Fruit fly (Drosophila melanogaster): ENCODE measurements around the gene Grip163.

Grip163 gene

DNA sequence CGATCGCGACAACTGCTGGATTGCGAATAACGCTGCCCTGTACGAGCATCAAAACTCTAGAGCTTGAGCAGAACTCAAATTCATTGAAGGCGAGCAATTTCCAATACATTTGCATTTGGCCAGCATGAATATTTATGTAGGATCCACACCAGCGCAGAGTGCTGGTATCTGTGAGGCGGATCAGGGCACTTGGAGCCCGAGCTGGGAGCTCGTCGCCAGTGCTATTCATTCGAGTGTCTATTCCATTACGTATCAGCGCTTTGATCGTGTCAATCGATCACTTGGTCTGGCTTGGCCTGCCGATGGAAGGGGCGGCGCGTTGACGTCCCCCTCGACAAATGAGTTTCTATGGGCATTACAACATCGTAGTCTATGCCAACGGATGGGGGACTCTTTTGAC is 31.8 kb downstream of the Grip163 start, which contains the start of gene prc:
Gene prc, minus strand, starts transcription at position 28 of the 400 bp plus-strand sequence.
- TF ChIP-seq CG34376 (GFP tag; optimal IDR thresholded peaks at IDR 0.05): peak; percentile 62
- TF ChIP-seq Jarid2 (GFP tag; optimal IDR thresholded peaks at IDR 0.05): no peak
- 0 out of 3 replicates have a peak, but pooled peaks have one; percentile 25 for TF ChIP-seq dysf (GFP tag; IDR thresholded peaks at IDR 0.05)
- no peak for TF ChIP-seq CG2129 (GFP tag; IDR thresholded peaks at IDR 0.05; ENCODE audit: partially characterized antibody)
- TF ChIP-seq CG2678 (tag; optimal IDR thresholded peaks at IDR 0.05): no peak
- TF ChIP-seq Pdp1 (GFP tag; optimal IDR thresholded peaks at IDR 0.05): peak in 1 of 2 experiments; percentile 49
- peak; percentile 22 for TF ChIP-seq sug (tag; optimal IDR thresholded peaks at IDR 0.05)
- no peak for TF ChIP-seq CG14667 (GFP tag; IDR thresholded peaks at IDR 0.05)
- TF ChIP-seq CG10543 (GFP tag; optimal IDR thresholded peaks at IDR 0.05): peak; percentile 53
- peak; percentile 21 for TF ChIP-seq sens (GFP tag)

DNA sequence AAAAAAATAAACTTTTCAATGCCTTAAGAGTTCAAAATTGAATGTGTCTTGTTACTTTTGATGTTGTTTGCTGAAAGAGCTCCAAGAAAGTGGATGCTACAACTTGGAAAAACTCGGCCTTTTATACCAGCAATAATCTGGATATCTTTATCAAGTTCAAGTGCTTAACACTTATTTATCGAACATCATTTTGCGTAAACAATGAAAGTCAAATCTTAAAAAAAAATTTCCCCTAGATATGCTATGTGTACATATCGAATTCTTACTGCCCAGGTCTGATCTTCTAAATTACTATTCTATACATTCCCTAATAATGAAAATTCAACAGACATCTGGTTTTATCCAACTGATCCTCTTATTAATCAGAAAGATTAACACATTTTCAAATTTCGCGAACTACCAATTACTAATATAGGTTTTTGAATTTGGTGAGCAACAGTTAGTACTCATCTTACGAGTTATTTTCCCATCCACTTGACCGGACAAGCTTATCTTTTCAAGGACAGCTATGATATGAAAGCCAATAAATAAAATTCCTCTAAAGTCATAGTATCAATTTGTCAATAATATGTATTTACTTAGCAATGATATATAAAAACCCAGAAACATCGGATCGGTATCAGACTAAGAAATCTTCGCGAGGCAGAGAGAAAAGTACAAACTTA is 40.1 kb downstream of the Grip163 start, which contains the start of the genes CG11570 and CG43294:
Gene CG11570, minus strand, starts transcription at position 101 of the 665 bp plus-strand sequence.
Gene CG43294, plus strand, starts transcription at position 615 of the 665 bp plus-strand sequence.
- TF ChIP-seq klu (GFP tag; IDR thresholded peaks at IDR 0.05): no peak
- TF ChIP-seq sens-2 (GFP tag; IDR thresholded peaks at IDR 0.05): no peak
- TF ChIP-seq unpg (GFP tag; optimal IDR thresholded peaks at IDR 0.05): no peak
- TF ChIP-seq CG14441 (GFP tag; IDR thresholded peaks at IDR 0.05): no peak
- TF ChIP-seq CG7928 (GFP tag; optimal IDR thresholded peaks at IDR 0.05): no peak
- no peak for TF ChIP-seq mld (GFP tag; IDR thresholded peaks at IDR 0.05; ENCODE audit: partially characterized antibody)
- no peak for TF ChIP-seq so (GFP tag; IDR thresholded peaks at IDR 0.05)
- TF ChIP-seq CG6813 (GFP tag; optimal IDR thresholded peaks at IDR 0.05): no peak
- TF ChIP-seq gsb (GFP tag; IDR thresholded peaks at IDR 0.05): no peak
- TF ChIP-seq Dip2 (GFP tag; IDR thresholded peaks at IDR 0.05): no peak
- TF ChIP-seq CoRest (tag; optimal IDR thresholded peaks at IDR 0.05): no peak
- TF ChIP-seq crol (GFP tag; IDR thresholded peaks at IDR 0.05): no peak
- no peak for TF ChIP-seq lab (GFP tag; optimal IDR thresholded peaks at IDR 0.05)

DNA sequence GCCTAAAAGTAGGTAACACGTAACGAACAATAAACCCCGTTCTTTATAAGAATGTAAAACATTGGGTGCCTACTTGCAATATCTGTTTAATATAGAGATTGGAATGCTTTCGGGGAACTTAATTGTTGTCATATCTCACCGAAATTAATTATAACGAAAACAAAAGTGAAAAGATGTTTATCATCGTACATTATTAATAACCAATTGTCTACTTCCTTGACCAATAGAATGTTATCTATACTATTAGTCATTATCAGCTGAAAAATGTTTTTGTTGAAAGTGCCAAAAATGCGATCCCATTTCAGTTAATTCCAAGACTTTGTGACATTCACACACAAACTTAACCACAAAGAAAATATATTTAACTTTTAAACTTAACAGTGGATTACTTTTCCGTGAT is 44.2 kb downstream of the Grip163 start, which contains the start of gene CG7248:
Gene CG7248, plus strand, starts transcription at position 301 of the 400 bp plus-strand sequence.
- TF ChIP-seq exex (tag; optimal IDR thresholded peaks at IDR 0.05) (peak; percentile 70), CG4404 (GFP tag; IDR thresholded peaks at IDR 0.05) (no peak)

DNA sequence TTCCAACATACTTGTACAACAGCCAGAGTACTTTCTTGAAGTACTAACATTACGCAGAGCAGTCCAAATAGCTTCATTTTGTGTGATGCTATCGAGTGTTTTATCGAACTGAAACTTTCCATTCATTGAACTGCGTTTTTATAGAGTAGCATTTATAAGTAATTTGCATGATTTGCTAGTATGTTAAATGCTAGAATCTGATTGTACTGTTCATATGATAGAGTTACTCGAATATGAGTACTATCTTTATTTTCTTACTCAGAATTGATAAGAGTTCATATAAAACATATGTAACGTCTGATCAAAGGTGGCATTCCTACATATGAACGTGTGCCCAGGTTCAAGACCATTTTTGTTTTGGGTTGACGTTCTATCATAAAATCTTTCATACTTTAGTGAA is 44.7 kb downstream of the Grip163 start, which contains the start of gene obst-G:
Gene obst-G, minus strand, starts transcription at position 101 of the 400 bp plus-strand sequence.
- TF ChIP-seq Bteb2 (GFP tag; optimal IDR thresholded peaks at IDR 0.05) (no peak), CG17802 (tag; optimal IDR thresholded peaks at IDR 0.05) (no peak), phol (tag; optimal IDR thresholded peaks at IDR 0.05) (no peak), zfh2 (GFP tag; optimal IDR thresholded peaks at IDR 0.05) (no peak), ATbp (GFP tag; optimal IDR thresholded peaks at IDR 0.05) (no peak), Xrp1 (GFP tag; IDR thresholded peaks at IDR 0.05) (no peak)

DNA sequence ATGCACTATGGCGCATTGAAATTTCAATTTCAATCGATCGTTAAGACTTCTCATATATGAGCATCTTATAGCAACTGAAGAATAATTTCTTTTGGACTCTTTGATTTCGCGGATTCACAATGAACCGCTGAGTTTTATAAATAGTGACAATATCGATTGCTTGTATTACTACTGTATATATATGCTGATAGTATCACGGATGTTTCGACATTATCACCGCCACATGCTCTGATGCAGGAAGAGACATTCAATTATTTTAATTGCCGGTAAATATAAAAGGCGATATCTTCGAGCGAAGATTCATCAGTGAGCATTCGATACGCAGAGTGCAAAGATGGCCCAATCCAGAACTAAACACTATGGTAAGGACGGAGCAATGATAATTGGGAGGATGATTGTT is 48.4 kb downstream of the Grip163 start, which contains the start of gene CG17826:
Gene CG17826, plus strand, starts transcription at position 301 of the 400 bp plus-strand sequence.
- TF ChIP-seq chinmo (GFP tag; IDR thresholded peaks at IDR 0.05; ENCODE audit: partially characterized antibody) (no peak), TFAM (GFP tag; optimal IDR thresholded peaks at IDR 0.05) (no peak), CG13424 (tag; optimal IDR thresholded peaks at IDR 0.05) (no peak), Pdp1 (GFP tag; optimal IDR thresholded peaks at IDR 0.05) (no peak), CG13296 (GFP tag; optimal IDR thresholded peaks at IDR 0.05) (no peak), stwl (tag; optimal IDR thresholded peaks at IDR 0.05) (no peak)
